Worm (Caenorhabditis elegans) whole organism, early embryonic: ENCODE measurements around the gene fipr-7.

Experiments
- scrt-1 ChIP-seq: fragments of 200-800 bp; sonication (Bioruptor generic); IDR thresholded peaks from 2 replicates; pipeline ENCODE4 v1.3.6; 2022; ENCODE audit warnings: missing genetic modification characterization, missing compliant biosample characterization
- tbx-11 ChIP-seq: fragments of 200-800 bp; sonication (Bioruptor generic); IDR thresholded peaks from 2 replicates; pipeline ENCODE4 v1.3.6; 2022; ENCODE audit warnings: missing genetic modification characterization, missing compliant biosample characterization

- TF ChIP-seq tbx-11 (GFP tag; lab: Robert Waterston, UW) = no peak
- no peak for TF ChIP-seq scrt-1
Measured at ce11 chrV:10243105-10243504, 13.5 kb downstream of the fipr-7 start, which contains the start of gene C12D8.9.
